Worm (Caenorhabditis elegans) whole organism, late embryonic: ENCODE results near the gene R07E5.11.

ENCODE experiments used
- ets-4 ChIP-seq: sonication (generic microtip); optimal IDR thresholded peaks from 2 replicates; lab custom pipeline; 2016; ENCODE audit warnings: missing genetic modification characterization, missing compliant biosample characterization
- nhr-11 ChIP-seq: fragments of 150-350 bp; optimal IDR thresholded peaks from 2 replicates; lab custom pipeline; 2014; ENCODE audit warnings: missing biosample characterization, missing genetic modification characterization
- odd-2 ChIP-seq: sonication (generic microtip); optimal IDR thresholded peaks from 2 replicates; lab custom pipeline; 2017; ENCODE audit warnings: antibody characterized with exemption, mild to moderate bottlenecking, missing genetic modification characterization, missing compliant biosample characterization
- pag-3 ChIP-seq: sonication (generic microtip); optimal IDR thresholded peaks from 2 replicates; lab custom pipeline; 2016; ENCODE audit warnings: missing compliant biosample characterization, missing genetic modification characterization, borderline replicate concordance
- pha-4 ChIP-seq: fragments of 150-350 bp; optimal IDR thresholded peaks from 2 replicates; lab custom pipeline; 2018; ENCODE audit warnings: missing biosample characterization, missing genetic modification reagents, missing genetic modification characterization
- pqm-1 ChIP-seq: sonication (generic microtip); optimal IDR thresholded peaks from 2 replicates; lab custom pipeline; 2016; ENCODE audit warnings: missing genetic modification characterization, missing compliant biosample characterization
- unc-55 ChIP-seq: sonication (generic microtip); optimal IDR thresholded peaks from 2 replicates; lab custom pipeline; 2017; ENCODE audit warnings: missing biosample characterization, missing genetic modification reagents, missing genetic modification characterization

ce11 chrIII:4370585-4370984 lies 44.5 kb downstream of the R07E5.11 start, which contains the start of gene ckb-3:
- TF ChIP-seq ets-4 (no peak), pag-3 (no peak), pha-4 (tag; lab: Kevin White, UChicago) (no peak), odd-2 (tag; lab: Kevin White, UChicago) (no peak), pqm-1 (tag; lab: Kevin White, UChicago) (no peak), nhr-11 (no peak), unc-55 (GFP tag; lab: Kevin White, UChicago) (no peak)
